Worm (Caenorhabditis elegans) whole organism, L3 larva: ENCODE results near the gene C01B9.4.

ENCODE experiments used
- fkh-10 ChIP-seq: sonication (generic microtip); optimal IDR thresholded peaks from 2 replicates; lab custom pipeline; 2017; ENCODE audit warnings: missing biosample characterization, missing genetic modification reagents, missing genetic modification characterization
- lin-39 ChIP-seq: fragments of 150-350 bp; optimal IDR thresholded peaks from 2 replicates; lab custom pipeline; 2018; ENCODE audit warnings: missing biosample characterization, missing genetic modification reagents, missing genetic modification characterization

DNA sequence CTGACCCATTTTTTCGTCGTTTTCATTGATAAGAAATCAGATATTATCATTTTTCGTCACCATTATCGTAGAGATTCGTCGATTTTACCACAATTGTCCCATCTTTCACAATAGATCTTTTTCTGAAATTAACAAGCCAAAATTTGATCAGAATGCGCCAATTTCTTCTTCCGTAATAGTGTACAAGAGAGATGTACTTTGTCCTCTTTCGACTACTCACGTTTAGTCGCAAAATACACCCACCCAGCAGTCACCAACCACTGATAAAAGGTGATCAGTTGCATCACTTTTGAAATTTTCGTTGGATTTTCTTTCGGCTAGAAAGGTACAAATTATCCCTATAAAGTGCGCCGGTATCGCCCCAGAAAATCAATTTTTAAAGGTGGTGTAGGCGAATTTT is 51.2 kb downstream of the C01B9.4 start:
- TF ChIP-seq fkh-10 (GFP tag; lab: Kevin White, UChicago) = no peak
- TF ChIP-seq lin-39 (tag; lab: Kevin White, UChicago) = no peak
